Fruit fly (Drosophila melanogaster): ENCODE measurements around the gene jigr1.

The jigr1 gene

dm6 chr3R:25680528-25680927 lies 42.9 kb downstream of the jigr1 start, which contains the start of the genes CG4743 and Idh3g (continued):
- TF ChIP-seq MTF-1 (GFP tag; optimal IDR thresholded peaks at IDR 0.05; ENCODE audit: borderline replicate concordance), result peak; percentile 91
- peak; percentile 85 for TF ChIP-seq CG12071 (GFP tag; optimal IDR thresholded peaks at IDR 0.05)
- peak; percentile 97 for TF ChIP-seq dmrt99B (tag; optimal IDR thresholded peaks at IDR 0.05)
- peak; percentile 31 for TF ChIP-seq gro (GFP tag; optimal IDR thresholded peaks at IDR 0.05)

- TF ChIP-seq Dad (GFP tag; optimal IDR thresholded peaks at IDR 0.05) (peak; percentile 70), gem (tag; optimal IDR thresholded peaks at IDR 0.05) (peak; percentile 68), MTF-1 (GFP tag; optimal IDR thresholded peaks at IDR 0.05; ENCODE audit: borderline replicate concordance) (peak; percentile 92), CG34376 (GFP tag; optimal IDR thresholded peaks at IDR 0.05) (peak; percentile 95), Atf-2 (GFP tag; optimal IDR thresholded peaks at IDR 0.05) (peak; percentile 21), CG14050 (GFP tag; IDR thresholded peaks at IDR 0.05) (peak; percentile 73), wor (GFP tag; IDR thresholded peaks at IDR 0.05) (no peak), ken (GFP tag; IDR thresholded peaks at IDR 0.05) (peak; percentile 85; the same call in 2 of the 3 replicates), twi (tag; optimal IDR thresholded peaks at IDR 0.05) (peak; percentile 75), CG10147 (GFP tag; optimal IDR thresholded peaks at IDR 0.05) (peak; percentile 79), Sry-δ (GFP tag; optimal IDR thresholded peaks at IDR 0.05) (peak; percentile 96), Kr (GFP tag; optimal IDR thresholded peaks at IDR 0.05) (peak; percentile 18), pzg (GFP tag; optimal IDR thresholded peaks at IDR 0.05) (peak; percentile 90), sd (tag; optimal IDR thresholded peaks at IDR 0.05) (no peak), CG7928 (GFP tag; optimal IDR thresholded peaks at IDR 0.05) (peak; percentile 61), Dref (GFP tag; IDR thresholded peaks at IDR 0.05) (peak; percentile 76), CG31388 (GFP tag; optimal IDR thresholded peaks at IDR 0.05) (peak; percentile 27), NC2β (GFP tag; optimal IDR thresholded peaks at IDR 0.05) (peak; percentile 96), Vsx1 (GFP tag; optimal IDR thresholded peaks at IDR 0.05) (peak; percentile 88), ssp (GFP tag; IDR thresholded peaks at IDR 0.05) (peak; percentile 51), Atf3 (GFP tag; optimal IDR thresholded peaks at IDR 0.05) (peak; percentile 57), CG10366 (GFP tag; IDR thresholded peaks at IDR 0.05) (peak; percentile 52), vvl (GFP tag; IDR thresholded peaks at IDR 0.05) (peak; percentile 85), sima (GFP tag; optimal IDR thresholded peaks at IDR 0.05) (peak; percentile 46), CG1529 (GFP tag; optimal IDR thresholded peaks at IDR 0.05) (peak; percentile 55), CG7745 (tag; optimal IDR thresholded peaks at IDR 0.05) (no peak), kni (GFP tag; optimal IDR thresholded peaks at IDR 0.05) (peak; percentile 53), B-H2 (GFP tag; optimal IDR thresholded peaks at IDR 0.05) (peak; percentile 92), CG10462 (GFP tag; optimal IDR thresholded peaks at IDR 0.05) (peak; percentile 9), CG17361 (GFP tag; IDR thresholded peaks at IDR 0.05) (peak; percentile 81; the same call in 2 of the 3 replicates), jigr1 (GFP tag; IDR thresholded peaks at IDR 0.05) (no peak), Ada2b (GFP tag; IDR thresholded peaks at IDR 0.05) (peak; percentile 58; the same call in 1 of the 2 replicates), chif (GFP tag; optimal IDR thresholded peaks at IDR 0.05) (peak; percentile 53 to 65), CG7271 (tag; optimal IDR thresholded peaks at IDR 0.05) (peak; percentile 92), btn (GFP tag; optimal IDR thresholded peaks at IDR 0.05) (peak; percentile 38), stc (GFP tag; IDR thresholded peaks at IDR 0.05) (peak; percentile 73), CG7372 (GFP tag; IDR thresholded peaks at IDR 0.05) (peak; percentile 76), Six4 (GFP tag; optimal IDR thresholded peaks at IDR 0.05) (peak; percentile 59), CkIIα-i1 (GFP tag; IDR thresholded peaks at IDR 0.05) (no peak), unpg (GFP tag; optimal IDR thresholded peaks at IDR 0.05) (peak; percentile 76), gt (GFP tag; IDR thresholded peaks at IDR 0.05) (no peak; the same call in 1 of the 2 replicates), CG6813 (GFP tag; optimal IDR thresholded peaks at IDR 0.05) (peak; percentile 90), Meics (GFP tag; optimal IDR thresholded peaks at IDR 0.05) (peak; percentile 92), CG3838 (GFP tag; optimal IDR thresholded peaks at IDR 0.05) (no peak), CG12942 (GFP tag; optimal IDR thresholded peaks at IDR 0.05) (peak; percentile 41), jumu (GFP tag; optimal IDR thresholded peaks at IDR 0.05) (no peak), h (optimal IDR thresholded peaks at IDR 0.05) (no peak)
Observed at dm6 chr3R:25684859-25685258, 47.2 kb downstream of the jigr1 start, which contains the start of gene RpL27. RpL27 (minus strand) TSS chr3R:25685051.
